Worm (Caenorhabditis elegans) whole organism, L1 larva: ENCODE measurements around the gene F58B4.6.

Source experiments
- C16A3.4 ChIP-seq: fragments of 150-350 bp; optimal IDR thresholded peaks from 2 replicates; lab custom pipeline; 2014; ENCODE audit warnings: missing biosample characterization, missing genetic modification characterization
- Y116A8C.19 ChIP-seq: sonication (generic microtip); optimal IDR thresholded peaks from 2 replicates; lab custom pipeline; 2016; ENCODE audit warnings: missing compliant biosample characterization, missing genetic modification characterization, borderline replicate concordance
- aha-1 ChIP-seq: fragments of 150-350 bp; optimal IDR thresholded peaks from 2 replicates; lab custom pipeline; 2014; ENCODE audit warnings: missing biosample characterization, missing genetic modification characterization
- aly-2 ChIP-seq: fragments of 150-350 bp; optimal IDR thresholded peaks from 2 replicates; lab custom pipeline; 2014; ENCODE audit warnings: missing biosample characterization, missing genetic modification characterization
- ama-1 ChIP-seq: fragments of 150-350 bp; optimal IDR thresholded peaks from 2 replicates; lab custom pipeline; 2014
- blmp-1 ChIP-seq: fragments of 150-350 bp; optimal IDR thresholded peaks from 2 replicates; lab custom pipeline; 2014; ENCODE audit warnings: missing biosample characterization, missing genetic modification characterization
- ceh-8 ChIP-seq: fragments of 200-800 bp; sonication (Bioruptor generic); optimal IDR thresholded peaks from 2 replicates; lab custom pipeline; 2018; ENCODE audit warnings: mild to moderate bottlenecking, missing genetic modification characterization, moderate library complexity, missing compliant biosample characterization
- ceh-82 ChIP-seq, 3 experiments: fragments of 150-350 bp in 1 of 3; sonication (generic microtip) in 2 of 3; optimal IDR thresholded peaks; 2 replicates each; lab custom pipeline; 2014 to 2017; ENCODE audit warnings: missing biosample characterization in 3 of 3, missing genetic modification characterization in 3 of 3
- ceh-88 ChIP-seq: fragments of 200-800 bp; sonication (Bioruptor generic); IDR thresholded peaks from 2 replicates; pipeline ENCODE4 v1.3.6; 2022; ENCODE audit warnings: missing genetic modification characterization, missing compliant biosample characterization
- ces-1 ChIP-seq: fragments of 150-350 bp; optimal IDR thresholded peaks from 2 replicates; lab custom pipeline; 2014; ENCODE audit warnings: missing biosample characterization, missing genetic modification reagents, missing genetic modification characterization
- efl-1 ChIP-seq, 4 experiments: fragments of 150-350 bp; optimal IDR thresholded peaks in 3 of 4; peaks in 1 of 4; 1 replicate in 1 of 4; 2 replicates in 3 of 4; lab custom pipeline; 2014; ENCODE audit warnings: missing biosample characterization in 2 of 4, missing genetic modification characterization in 2 of 4, missing genetic modification reagents in 2 of 4
- egl-27 ChIP-seq, 2 experiments: fragments of 150-350 bp in 1 of 2; sonication (generic microtip); optimal IDR thresholded peaks; 3 replicates each; lab custom pipeline; 2017 to 2018; ENCODE audit warnings: missing biosample characterization in 2 of 2, missing genetic modification characterization in 2 of 2, missing genetic modification reagents in 2 of 2
- elt-2 ChIP-seq: sonication (generic microtip); optimal IDR thresholded peaks from 2 replicates; lab custom pipeline; 2016; ENCODE audit warnings: missing genetic modification characterization, mild to moderate bottlenecking, inconsistent platforms, missing compliant biosample characterization, missing genetic modification reagents
- elt-3 ChIP-seq, 6 experiments: fragments of 150-350 bp in 1 of 6; sonication (generic microtip); optimal IDR thresholded peaks; 2 replicates each; lab custom pipeline; 2017 to 2018; ENCODE audit warnings: missing biosample characterization in 6 of 6, missing genetic modification characterization in 6 of 6, inconsistent platforms in 1 of 6
- ets-5 ChIP-seq: fragments of 200-800 bp; sonication (Bioruptor generic); IDR thresholded peaks from 2 replicates; pipeline ENCODE4 v1.3.6; 2022; ENCODE audit warnings: missing genetic modification characterization, missing compliant biosample characterization
- fkh-4 ChIP-seq: sonication (generic microtip); optimal IDR thresholded peaks from 2 replicates; lab custom pipeline; 2016; ENCODE audit warnings: missing compliant biosample characterization, missing genetic modification characterization, borderline replicate concordance
- fkh-8 ChIP-seq: sonication (generic microtip); optimal IDR thresholded peaks from 2 replicates; lab custom pipeline; 2016; ENCODE audit warnings: mild to moderate bottlenecking, missing genetic modification characterization, missing compliant biosample characterization
- hlh-4 ChIP-seq: sonication (generic microtip); optimal IDR thresholded peaks from 2 replicates; lab custom pipeline; 2016; ENCODE audit warnings: mild to moderate bottlenecking, missing genetic modification characterization, missing compliant biosample characterization
- lin-13 ChIP-seq: fragments of 150-350 bp; optimal IDR thresholded peaks from 2 replicates; lab custom pipeline; 2014; ENCODE audit warnings: missing biosample characterization, missing genetic modification reagents, missing genetic modification characterization
- lin-14 ChIP-seq: fragments of 200-800 bp; sonication (Bioruptor generic); optimal IDR thresholded peaks from 2 replicates; lab custom pipeline; 2018; ENCODE audit warnings: mild to moderate bottlenecking, missing genetic modification characterization, moderate library complexity, missing compliant biosample characterization
- lin-15B ChIP-seq: fragments of 150-350 bp; sonication (generic microtip); optimal IDR thresholded peaks from 3 replicates; lab custom pipeline; 2014; ENCODE audit warnings: missing biosample characterization, missing genetic modification characterization
- lin-35 ChIP-seq, 2 experiments: fragments of 150-350 bp; optimal IDR thresholded peaks; 2 replicates each; lab custom pipeline; 2014; ENCODE audit warnings: missing biosample characterization in 2 of 2, missing genetic modification characterization in 2 of 2, missing genetic modification reagents in 2 of 2
- lin-39 ChIP-seq: fragments of 150-350 bp; optimal IDR thresholded peaks from 2 replicates; lab custom pipeline; 2014; ENCODE audit warnings: missing biosample characterization, missing genetic modification reagents, missing genetic modification characterization
- lsy-2 ChIP-seq, 2 experiments: fragments of 150-350 bp; optimal IDR thresholded peaks; 2 replicates each; lab custom pipeline; 2014; ENCODE audit warnings: missing biosample characterization in 2 of 2, missing genetic modification characterization in 2 of 2
- mab-9 ChIP-seq: fragments of 200-800 bp; sonication (Bioruptor generic); IDR thresholded peaks from 2 replicates; pipeline ENCODE4 v1.3.6; 2022; ENCODE audit warnings: missing genetic modification reagents, missing genetic modification characterization, missing compliant biosample characterization
- mdl-1 ChIP-seq, 2 experiments: fragments of 150-350 bp; optimal IDR thresholded peaks; 2 replicates each; lab custom pipeline; 2014 to 2017; ENCODE audit warnings: missing biosample characterization in 2 of 2, missing genetic modification characterization in 2 of 2, inconsistent platforms in 1 of 2
- mef-2 ChIP-seq: fragments of 150-350 bp; optimal IDR thresholded peaks from 2 replicates; lab custom pipeline; 2014; ENCODE audit warnings: missing biosample characterization, missing genetic modification characterization
- mep-1 ChIP-seq: fragments of 150-350 bp; optimal IDR thresholded peaks from 2 replicates; lab custom pipeline; 2014; ENCODE audit warnings: missing biosample characterization, missing genetic modification characterization
- nhr-47 ChIP-seq: sonication (generic microtip); optimal IDR thresholded peaks from 2 replicates; lab custom pipeline; 2016; ENCODE audit warnings: mild to moderate bottlenecking, missing genetic modification characterization, moderate library complexity, missing compliant biosample characterization
- nhr-76 ChIP-seq: sonication (generic microtip); optimal IDR thresholded peaks from 2 replicates; lab custom pipeline; 2017; ENCODE audit warnings: missing biosample characterization, missing genetic modification characterization
- nhr-77 ChIP-seq: fragments of 150-350 bp; optimal IDR thresholded peaks from 2 replicates; lab custom pipeline; 2014; ENCODE audit warnings: missing biosample characterization, missing genetic modification characterization
- nhr-85 ChIP-seq: sonication (generic microtip); peaks from one replicate; lab custom pipeline; 2016; ENCODE audit warnings: missing genetic modification characterization, inconsistent platforms, missing compliant biosample characterization
- pax-3 ChIP-seq: fragments of 200-800 bp; sonication (Bioruptor generic); optimal IDR thresholded peaks from 2 replicates; lab custom pipeline; 2018; ENCODE audit warnings: mild to moderate bottlenecking, missing genetic modification characterization, moderate library complexity, missing compliant biosample characterization
- pqm-1 ChIP-seq: sonication (generic microtip); optimal IDR thresholded peaks from 3 replicates; lab custom pipeline; 2017; ENCODE audit warnings: missing biosample characterization, missing genetic modification characterization
- rnt-1 ChIP-seq: sonication (generic microtip); optimal IDR thresholded peaks from 2 replicates; lab custom pipeline; 2016; ENCODE audit warnings: mild to moderate bottlenecking, missing genetic modification characterization, moderate library complexity, missing compliant biosample characterization
- skn-1 ChIP-seq: fragments of 150-350 bp; optimal IDR thresholded peaks from 2 replicates; lab custom pipeline; 2014; ENCODE audit warnings: missing biosample characterization, missing genetic modification characterization
- tlp-1 ChIP-seq: fragments of 150-350 bp; optimal IDR thresholded peaks from 2 replicates; lab custom pipeline; 2014; ENCODE audit warnings: missing biosample characterization, missing genetic modification characterization
- unc-130 ChIP-seq: fragments of 150-350 bp; optimal IDR thresholded peaks from 2 replicates; lab custom pipeline; 2017; ENCODE audit warnings: missing biosample characterization, missing genetic modification characterization, inconsistent platforms
- unc-30 ChIP-seq: sonication (generic microtip); optimal IDR thresholded peaks from 2 replicates; lab custom pipeline; 2017; ENCODE audit warnings: missing biosample characterization, missing genetic modification characterization
- unc-62 ChIP-seq: fragments of 150-350 bp; optimal IDR thresholded peaks from 2 replicates; lab custom pipeline; 2014; ENCODE audit warnings: missing biosample characterization, missing genetic modification reagents, missing genetic modification characterization
- vab-15 ChIP-seq: sonication (generic microtip); optimal IDR thresholded peaks from 2 replicates; lab custom pipeline; 2017; ENCODE audit warnings: missing genotype, mild to moderate bottlenecking, missing genetic modification characterization, missing compliant biosample characterization
- xbp-1 ChIP-seq: sonication (generic microtip); optimal IDR thresholded peaks from 2 replicates; lab custom pipeline; 2016; ENCODE audit warnings: missing genetic modification characterization, missing compliant biosample characterization
- zag-1 ChIP-seq: fragments of 150-350 bp; optimal IDR thresholded peaks from 2 replicates; lab custom pipeline; 2014; ENCODE audit warnings: missing biosample characterization, missing genetic modification characterization
- ztf-11 ChIP-seq, 2 experiments: sonication (generic microtip); optimal IDR thresholded peaks; 2 replicates each; lab custom pipeline; 2016 to 2017; ENCODE audit warnings: missing genetic modification characterization in 2 of 2, missing biosample characterization in 1 of 2, missing compliant biosample characterization in 1 of 2

The F58B4.6 gene

DNA sequence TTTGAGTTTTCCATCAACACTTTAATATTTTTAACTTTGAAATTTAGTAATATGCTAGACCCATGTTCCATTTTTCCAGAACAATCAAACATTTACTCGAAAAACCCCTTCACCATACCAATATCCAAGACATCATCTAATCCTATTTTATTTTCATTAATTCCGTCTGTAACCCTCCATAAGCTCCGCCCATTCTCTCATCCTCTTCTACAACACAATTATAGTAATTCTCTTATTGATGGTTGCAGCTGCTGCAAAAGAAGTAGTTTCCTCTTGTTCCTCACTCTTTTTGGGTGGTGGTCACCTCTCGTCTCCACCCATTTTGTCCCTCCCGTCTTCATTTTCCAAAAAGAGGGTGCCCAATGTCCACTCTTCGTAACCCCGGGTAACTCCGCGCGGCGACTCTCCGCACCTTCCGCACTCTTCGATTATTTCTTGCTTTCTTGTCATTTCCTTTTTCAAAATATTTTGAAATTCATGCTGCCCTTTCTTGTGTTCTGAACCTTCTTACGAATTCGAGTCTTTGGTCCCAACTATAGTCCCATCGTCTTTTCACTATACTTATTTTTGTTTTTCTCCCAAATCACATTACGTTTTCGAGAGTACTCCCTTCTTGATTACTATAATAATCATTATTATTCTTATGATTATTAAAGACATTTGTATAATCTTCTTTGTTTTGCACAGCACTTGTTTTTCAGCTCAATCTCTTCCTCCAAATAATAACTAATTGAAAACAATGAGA lies 44.5 kb upstream of the F58B4.6 start, which contains the start of gene F32D8.1:
TSS of gene F32D8.1 (plus strand) at position 695 of the 745 bp plus-strand sequence.
- no peak for TF ChIP-seq blmp-1 (tag; lab: Kevin White, UChicago)
- TF ChIP-seq lin-14 (GFP tag; lab: Kevin White, UChicago), result peak; percentile 2
- TF ChIP-seq, all 84 proteins: peak for 1

DNA sequence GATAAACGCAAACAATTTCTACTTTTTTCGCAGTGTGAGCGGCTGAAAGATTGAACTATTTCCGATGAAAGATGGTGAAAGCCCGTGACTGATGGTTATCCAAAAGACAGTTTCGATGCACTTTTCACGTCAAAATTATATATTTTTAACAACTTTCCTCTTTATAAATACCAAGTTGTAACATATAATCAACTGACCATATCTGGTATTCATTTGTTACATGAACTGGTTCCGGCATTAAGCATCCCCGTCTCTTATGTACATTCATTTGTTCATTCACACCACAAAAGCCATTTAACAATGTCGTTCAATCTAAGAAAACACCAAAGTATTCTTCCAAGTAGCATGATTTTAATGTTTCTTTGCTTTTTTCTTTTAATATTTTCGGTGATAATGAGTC lies 41.4 kb upstream of the F58B4.6 start, which contains the start of gene F32D8.2:
TSS of gene F32D8.2 (plus strand) at position 301 of the 400 bp plus-strand sequence.
- TF ChIP-seq mep-1 (tag; lab: Kevin White, UChicago), result no peak
- TF ChIP-seq nhr-77 (tag; lab: Kevin White, UChicago), result no peak
- no peak for TF ChIP-seq rnt-1 (tag; lab: Kevin White, UChicago)
- no peak for TF ChIP-seq efl-1 (optimal IDR thresholded peaks at IDR 0.05; lab: Kevin White, UChicago)
- TF ChIP-seq efl-1 (GFP tag; optimal IDR thresholded peaks at IDR 0.05 in 1 of 2; lab: Kevin White, UChicago), result no peak
- TF ChIP-seq fkh-4 (tag; lab: Kevin White, UChicago), result no peak

DNA sequence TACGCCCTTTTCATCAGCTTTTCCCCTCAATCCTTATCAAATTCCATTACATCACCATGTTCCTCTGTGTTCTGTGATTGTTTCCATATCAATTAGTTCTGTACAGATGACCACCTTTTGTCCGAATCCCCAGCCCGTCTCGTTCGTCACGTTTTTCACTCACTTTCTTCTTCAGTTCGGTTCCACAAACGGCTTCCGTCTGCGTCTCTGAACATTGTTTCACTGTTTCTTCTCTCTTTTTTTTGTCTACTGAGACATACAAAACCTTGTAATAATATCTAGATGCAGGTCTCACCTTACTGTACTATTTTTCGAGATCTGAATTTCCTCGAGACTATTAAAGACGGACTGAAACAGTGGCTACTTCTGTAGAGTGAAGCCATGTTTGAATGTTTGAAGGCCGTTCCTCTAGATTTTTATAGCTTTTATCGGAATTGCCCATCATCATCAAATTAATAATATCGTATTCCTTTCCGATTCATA lies 38.4 kb upstream of the F58B4.6 start, which contains the start of gene F32D8.3:
TSS of gene F32D8.3 (plus strand) at position 433 of the 483 bp plus-strand sequence.
- TF ChIP-seq pax-3 (tag; lab: Kevin White, UChicago) (no peak), lin-15B (no peak), zag-1 (tag; lab: Kevin White, UChicago) (no peak), ztf-11 (tag; optimal IDR thresholded peaks at IDR 0.05; lab: Kevin White, UChicago) (no peak), unc-30 (tag; lab: Kevin White, UChicago) (no peak), egl-27 (tag; optimal IDR thresholded peaks at IDR 0.05; lab: Kevin White, UChicago) (no peak), skn-1 (tag; lab: Kevin White, UChicago) (no peak), unc-130 (no peak), Y116A8C.19 (tag; lab: Kevin White, UChicago) (no peak), mep-1 (tag; lab: Kevin White, UChicago) (no peak), lin-13 (GFP tag; lab: Kevin White, UChicago) (no peak), C16A3.4 (tag; lab: Kevin White, UChicago) (no peak), mab-9 (GFP tag; lab: Robert Waterston, UW) (no peak), tlp-1 (tag; lab: Kevin White, UChicago) (no peak), elt-3 (tag; optimal IDR thresholded peaks at IDR 0.05; lab: Kevin White, UChicago) (peak in 1 of 6 experiments; percentile 36), rnt-1 (tag; lab: Kevin White, UChicago) (no peak), xbp-1 (tag; lab: Kevin White, UChicago) (no peak), pqm-1 (tag; lab: Kevin White, UChicago) (no peak), vab-15 (tag; lab: Kevin White, UChicago) (no peak), mdl-1 (tag; optimal IDR thresholded peaks at IDR 0.05; lab: Kevin White, UChicago) (no peak), unc-62 (GFP tag; lab: Kevin White, UChicago) (no peak), blmp-1 (tag; lab: Kevin White, UChicago) (peak; percentile 98), aha-1 (tag; lab: Kevin White, UChicago) (no peak), nhr-76 (tag; lab: Kevin White, UChicago) (no peak), ceh-82 (tag; optimal IDR thresholded peaks at IDR 0.05; lab: Kevin White, UChicago) (no peak), lin-14 (GFP tag; lab: Kevin White, UChicago) (peak; percentile 46), fkh-8 (tag; lab: Kevin White, UChicago) (no peak)

DNA sequence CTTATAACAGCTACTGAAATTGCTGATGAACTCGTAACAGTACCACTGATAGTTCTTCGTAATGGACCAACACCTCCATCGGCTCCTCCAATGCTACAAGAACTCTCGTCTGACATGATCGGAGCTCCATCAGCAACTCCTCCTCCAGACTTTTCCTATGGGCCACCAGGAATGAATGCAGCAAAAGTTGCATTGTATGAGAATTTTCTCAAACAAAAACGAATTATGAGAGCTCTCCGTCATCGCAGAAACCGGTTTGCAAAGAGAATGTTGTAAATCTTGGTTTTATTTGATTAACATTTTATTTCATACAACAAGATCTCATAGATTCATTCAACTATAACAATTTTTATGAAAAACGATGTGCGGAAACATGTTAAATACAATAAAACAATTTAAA lies 37.3 kb upstream of the F58B4.6 start:
- TF ChIP-seq lsy-2 (tag; optimal IDR thresholded peaks at IDR 0.05; lab: Kevin White, UChicago), result peak in 1 of 2 experiments; percentile 3
- TF ChIP-seq aly-2 (tag; lab: Kevin White, UChicago), result no peak
- TF ChIP-seq lin-39 (tag; lab: Kevin White, UChicago), result no peak
- no peak for TF ChIP-seq elt-2
- peak; percentile 15 for TF ChIP-seq ama-1 (lab: Kevin White, UChicago)
- no peak for TF ChIP-seq mef-2
- peak; percentile 49 for TF ChIP-seq C16A3.4 (tag; lab: Kevin White, UChicago)
- no peak for TF ChIP-seq ceh-82 (tag; optimal IDR thresholded peaks at IDR 0.05; lab: Kevin White, UChicago)
- peak; percentile 6 for TF ChIP-seq nhr-47 (tag; lab: Kevin White, UChicago)
- peak in 1 of 2 experiments; percentile 9 for TF ChIP-seq lin-35 (GFP tag; optimal IDR thresholded peaks at IDR 0.05; lab: Kevin White, UChicago)
- TF ChIP-seq hlh-4, result no peak
- TF ChIP-seq ces-1 (GFP tag; lab: Kevin White, UChicago), result no peak
- TF ChIP-seq skn-1 (tag; lab: Kevin White, UChicago), result no peak
- TF ChIP-seq ceh-88, result no peak
- TF ChIP-seq nhr-85 (tag; lab: Kevin White, UChicago), result peak; percentile 30
- TF ChIP-seq ets-5 (GFP tag; lab: Robert Waterston, UW), result no peak
- TF ChIP-seq ceh-8 (GFP tag; lab: Kevin White, UChicago), result no peak
- no peak for TF ChIP-seq pax-3 (tag; lab: Kevin White, UChicago)
- no peak for TF ChIP-seq efl-1 (optimal IDR thresholded peaks at IDR 0.05; lab: Kevin White, UChicago)
- TF ChIP-seq efl-1 (GFP tag; optimal IDR thresholded peaks at IDR 0.05 in 1 of 2; lab: Kevin White, UChicago), result peak in 1 of 2 experiments; percentile 89
